Worm (Caenorhabditis elegans) whole organism, L1 larva: ENCODE results near the gene cnd-1.

Experiments
- alr-1 ChIP-seq: fragments of 200-800 bp; sonication (Bioruptor generic); optimal IDR thresholded peaks from 2 replicates; lab custom pipeline; 2018; ENCODE audit warnings: borderline replicate concordance, mild to moderate bottlenecking, missing genetic modification characterization, missing compliant biosample characterization
- efl-1 ChIP-seq, 4 experiments: fragments of 150-350 bp; optimal IDR thresholded peaks in 3 of 4; peaks in 1 of 4; 1 replicate in 1 of 4; 2 replicates in 3 of 4; lab custom pipeline; 2014; ENCODE audit warnings: missing biosample characterization in 2 of 4, missing genetic modification characterization in 2 of 4, missing genetic modification reagents in 2 of 4
- egl-27 ChIP-seq, 2 experiments: fragments of 150-350 bp in 1 of 2; sonication (generic microtip); optimal IDR thresholded peaks; 3 replicates each; lab custom pipeline; 2017 to 2018; ENCODE audit warnings: missing biosample characterization in 2 of 2, missing genetic modification characterization in 2 of 2, missing genetic modification reagents in 2 of 2
- hpl-2 ChIP-seq: fragments of 150-350 bp; optimal IDR thresholded peaks from 2 replicates; lab custom pipeline; 2014; ENCODE audit warnings: missing biosample characterization, missing genetic modification reagents, missing genetic modification characterization
- jun-1 ChIP-seq: fragments of 150-350 bp; optimal IDR thresholded peaks from 2 replicates; lab custom pipeline; 2014; ENCODE audit warnings: missing biosample characterization, missing genetic modification reagents, missing genetic modification characterization
- lin-15B ChIP-seq: fragments of 150-350 bp; sonication (generic microtip); optimal IDR thresholded peaks from 3 replicates; lab custom pipeline; 2014; ENCODE audit warnings: missing biosample characterization, missing genetic modification characterization
- nhr-20 ChIP-seq: sonication (generic microtip); optimal IDR thresholded peaks from 2 replicates; lab custom pipeline; 2016; ENCODE audit warnings: mild to moderate bottlenecking, missing genetic modification characterization, missing compliant biosample characterization
- nhr-237 ChIP-seq: fragments of 150-350 bp; optimal IDR thresholded peaks from 2 replicates; lab custom pipeline; 2014; ENCODE audit warnings: missing biosample characterization, missing genetic modification characterization
- snpc-4 ChIP-seq: fragments of 150-350 bp; optimal IDR thresholded peaks from 2 replicates; lab custom pipeline; 2014; ENCODE audit warnings: missing biosample characterization, missing genetic modification characterization
- unc-86 ChIP-seq: sonication (generic microtip); optimal IDR thresholded peaks from 2 replicates; lab custom pipeline; 2016; ENCODE audit warnings: missing genetic modification characterization, missing compliant biosample characterization
- unc-98 ChIP-seq: fragments of 200-800 bp; sonication (Bioruptor generic); IDR thresholded peaks from 2 replicates; pipeline ENCODE4 v1.3.6; 2022; ENCODE audit warnings: missing genetic modification characterization, missing compliant biosample characterization
- ztf-11 ChIP-seq, 2 experiments: sonication (generic microtip); optimal IDR thresholded peaks; 2 replicates each; lab custom pipeline; 2016 to 2017; ENCODE audit warnings: missing genetic modification characterization in 2 of 2, missing biosample characterization in 1 of 2, missing compliant biosample characterization in 1 of 2

- TF ChIP-seq hpl-2 (GFP tag; lab: Kevin White, UChicago) = no peak
- no peak for TF ChIP-seq nhr-20
- TF ChIP-seq unc-98 (GFP tag; lab: Robert Waterston, UW) = no peak
- TF ChIP-seq ztf-11 (tag; optimal IDR thresholded peaks at IDR 0.05; lab: Kevin White, UChicago) = no peak
- no peak for TF ChIP-seq jun-1
- TF ChIP-seq snpc-4 (tag; lab: Kevin White, UChicago) = no peak
- no peak for TF ChIP-seq unc-86 (tag; lab: Kevin White, UChicago)
- TF ChIP-seq alr-1 = no peak
- TF ChIP-seq nhr-237 (tag; lab: Kevin White, UChicago) = no peak
- no peak for TF ChIP-seq egl-27 (tag; optimal IDR thresholded peaks at IDR 0.05; lab: Kevin White, UChicago)
- TF ChIP-seq efl-1 (optimal IDR thresholded peaks at IDR 0.05; lab: Kevin White, UChicago) = no peak
- TF ChIP-seq efl-1 (GFP tag; optimal IDR thresholded peaks at IDR 0.05 in 1 of 2; lab: Kevin White, UChicago) = no peak
- no peak for TF ChIP-seq lin-15B (tag; lab: Kevin White, UChicago)
Measured at ce11 chrIII:5236104-5236503, 8.3 kb downstream of the cnd-1 start, which contains the start of gene prx-10.
